Worm (Caenorhabditis elegans): ENCODE results near the gene sre-6.

Gene sre-6

DNA sequence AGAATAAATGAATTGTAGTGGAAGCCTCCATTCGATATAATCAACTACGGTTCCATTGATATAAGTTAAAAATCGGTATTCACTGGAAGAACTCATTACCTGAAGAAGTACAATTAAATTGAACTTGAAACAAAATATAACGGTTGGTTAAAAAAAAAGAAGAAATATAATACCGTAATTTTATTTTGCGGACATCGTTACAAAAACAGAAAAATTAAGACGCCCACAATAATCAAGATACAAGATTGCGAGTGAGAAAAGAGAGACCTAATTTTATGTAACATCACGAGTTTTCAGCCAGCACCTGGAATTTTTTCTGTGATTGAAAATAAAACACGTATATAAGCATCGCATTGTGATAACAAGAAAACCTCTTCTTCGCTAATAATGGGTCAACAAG lies at the start of gene sre-6:
TSS of gene sre-6 (minus strand) at position 101 of the 400 bp plus-strand sequence.
- no peak for TF ChIP-seq nhr-11 (tag; optimal IDR thresholded peaks at IDR 0.05)
- TF ChIP-seq F13H6.1 (tag; optimal IDR thresholded peaks at IDR 0.05): no peak
- TF ChIP-seq unc-55 (GFP tag; optimal IDR thresholded peaks at IDR 0.05): no peak
- no peak for TF ChIP-seq sox-4 (tag; optimal IDR thresholded peaks at IDR 0.05)
- no peak for TF ChIP-seq elt-4 (tag; optimal IDR thresholded peaks at IDR 0.05)
- TF ChIP-seq hlh-13 (GFP tag; optimal IDR thresholded peaks at IDR 0.05): no peak
- TF ChIP-seq madf-2 (tag; optimal IDR thresholded peaks at IDR 0.05): no peak
- no peak for TF ChIP-seq hlh-6 (tag; optimal IDR thresholded peaks at IDR 0.05)

- TF ChIP-seq hlh-30 (tag; optimal IDR thresholded peaks at IDR 0.05; ENCODE audit: insufficient read depth) (no peak), fax-1 (tag; optimal IDR thresholded peaks at IDR 0.05) (no peak), C08G9.2 (tag; optimal IDR thresholded peaks at IDR 0.05) (no peak), C38D4.7 (GFP tag; optimal IDR thresholded peaks at IDR 0.05) (no peak), ttx-3 (tag; optimal IDR thresholded peaks at IDR 0.05) (no peak), dve-1 (tag; optimal IDR thresholded peaks at IDR 0.05) (no peak), ceh-6 (GFP tag; optimal IDR thresholded peaks at IDR 0.05) (no peak), fkh-10 (GFP tag; optimal IDR thresholded peaks at IDR 0.05) (no peak), ceh-45 (GFP tag; IDR thresholded peaks at IDR 0.05) (no peak), pros-1 (tag; optimal IDR thresholded peaks at IDR 0.05) (no peak), elt-2 (tag; optimal IDR thresholded peaks at IDR 0.05) (no peak)
Measured at ce11 chrV:10811763-10812162, 49.2 kb upstream of the sre-6 start, which contains the start of gene C29A12.22. Gene C29A12.22, plus strand, starts transcription at chrV:10812063.

- peak; percentile 60 for TF ChIP-seq ets-4 (tag; optimal IDR thresholded peaks at IDR 0.05)
- TF ChIP-seq rnt-1 (tag; optimal IDR thresholded peaks at IDR 0.05): peak; percentile 90
- peak; percentile 85 for TF ChIP-seq unc-86 (tag; optimal IDR thresholded peaks at IDR 0.05)
- TF ChIP-seq unc-3 (GFP tag; conservative IDR thresholded peaks at IDR 0.05): peak; percentile 86
- TF ChIP-seq unc-3 (tag; optimal IDR thresholded peaks at IDR 0.05): peak; percentile 86
- TF ChIP-seq T23F11.4 (GFP tag; optimal IDR thresholded peaks at IDR 0.05): peak; percentile 76
- TF ChIP-seq pha-2 (tag; optimal IDR thresholded peaks at IDR 0.05): peak; percentile 82
- TF ChIP-seq npax-4 (tag; optimal IDR thresholded peaks at IDR 0.05): peak; percentile 57
- peak; percentile 92 for TF ChIP-seq tbx-2 (tag; optimal IDR thresholded peaks at IDR 0.05)
- TF ChIP-seq fkh-10 (GFP tag; optimal IDR thresholded peaks at IDR 0.05): peak; percentile 22
- peak; percentile 91 for TF ChIP-seq hlh-6 (tag; optimal IDR thresholded peaks at IDR 0.05)
- peak; percentile 82 for TF ChIP-seq ceh-6 (GFP tag; optimal IDR thresholded peaks at IDR 0.05)
- TF ChIP-seq madf-2 (tag; optimal IDR thresholded peaks at IDR 0.05): peak; percentile 79
- TF ChIP-seq ceh-14 (tag; optimal IDR thresholded peaks at IDR 0.05): peak; percentile 95
- peak; percentile 85 for TF ChIP-seq sox-4 (tag; optimal IDR thresholded peaks at IDR 0.05)
- TF ChIP-seq ceh-24 (tag; optimal IDR thresholded peaks at IDR 0.05): no peak
- peak; percentile 79 for TF ChIP-seq C08G9.2 (tag; optimal IDR thresholded peaks at IDR 0.05)
- TF ChIP-seq pha-4 (tag; optimal IDR thresholded peaks at IDR 0.05): no peak
- TF ChIP-seq ceh-19 (GFP tag; optimal IDR thresholded peaks at IDR 0.05): peak; percentile 93
- peak; percentile 91 for TF ChIP-seq sox-2 (GFP tag; IDR thresholded peaks at IDR 0.05)
- peak; percentile 70 for TF ChIP-seq hlh-30 (tag; optimal IDR thresholded peaks at IDR 0.05; ENCODE audit: insufficient read depth)
- TF ChIP-seq fkh-6 (tag; optimal IDR thresholded peaks at IDR 0.05): peak; percentile 71
- TF ChIP-seq ceh-9 (tag; optimal IDR thresholded peaks at IDR 0.05): no peak
- TF ChIP-seq che-1 (tag; optimal IDR thresholded peaks at IDR 0.05): peak; percentile 76
- peak; percentile 76 for TF ChIP-seq eyg-1 (tag; optimal IDR thresholded peaks at IDR 0.05)
- TF ChIP-seq elt-2 (tag; optimal IDR thresholded peaks at IDR 0.05): peak; percentile 92
- peak; percentile 89 for TF ChIP-seq ref-2 (tag; optimal IDR thresholded peaks at IDR 0.05)
- peak; percentile 75 for TF ChIP-seq nhr-232 (tag; optimal IDR thresholded peaks at IDR 0.05)
- no peak for TF ChIP-seq ceh-30 (tag; optimal IDR thresholded peaks at IDR 0.05)
- TF ChIP-seq mec-3 (tag; optimal IDR thresholded peaks at IDR 0.05; ENCODE audit: borderline replicate concordance): no peak
- peak; percentile 58 for TF ChIP-seq ceh-48 (tag; optimal IDR thresholded peaks at IDR 0.05)
- peak; percentile 94 for TF ChIP-seq ceh-34 (tag; optimal IDR thresholded peaks at IDR 0.05)
- TF ChIP-seq elt-4 (tag; optimal IDR thresholded peaks at IDR 0.05): no peak
- peak; percentile 63 for TF ChIP-seq Y22D7AL.16 (tag; optimal IDR thresholded peaks at IDR 0.05)
- peak; percentile 86 for TF ChIP-seq ceh-18 (tag; optimal IDR thresholded peaks at IDR 0.05)
- peak; percentile 35 for TF ChIP-seq dve-1 (tag; optimal IDR thresholded peaks at IDR 0.05)
- TF ChIP-seq odd-2 (tag; optimal IDR thresholded peaks at IDR 0.05): peak; percentile 37
- peak; percentile 76 for TF ChIP-seq ceh-45 (GFP tag; IDR thresholded peaks at IDR 0.05)
- TF ChIP-seq zip-5 (tag; optimal IDR thresholded peaks at IDR 0.05): peak; percentile 63
- peak; percentile 79 for TF ChIP-seq syd-9 (tag; optimal IDR thresholded peaks at IDR 0.05)
Measured at ce11 chrV:10807862-10808327, 45.3 kb upstream of the sre-6 start, which contains the start of gene plrg-1. Gene plrg-1, minus strand, starts transcription at chrV:10807912.
